Fruit fly (Drosophila melanogaster): ENCODE measurements around the gene Tbh.
A peak's percentile ranks its signal among the peaks of the same experiment; 100 is the strongest.

Gene Tbh

DNA sequence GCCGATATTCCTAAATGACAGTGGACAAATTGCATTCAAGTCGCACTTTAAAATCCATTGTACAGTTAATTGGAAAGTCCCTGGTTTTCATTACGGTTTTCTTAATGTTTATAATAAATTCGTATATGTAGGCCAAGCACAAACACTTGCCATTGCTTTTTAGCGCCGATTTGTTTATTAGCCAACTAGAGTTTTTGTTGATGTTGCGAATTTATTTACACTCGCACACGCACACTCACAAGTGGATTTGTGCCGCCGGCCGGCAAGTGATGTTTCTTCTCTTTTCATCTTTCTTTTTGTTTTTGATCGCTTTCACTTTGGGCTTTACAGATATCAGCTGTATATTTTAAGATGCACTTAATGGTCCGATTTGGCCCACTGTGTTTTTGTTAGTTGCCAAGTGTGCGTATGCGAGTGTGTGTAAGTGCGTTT, 61.8 kb downstream of the Tbh start (continued):
- no peak for TF ChIP-seq wek (GFP tag; optimal IDR thresholded peaks at IDR 0.05)
- TF ChIP-seq CG17328 (GFP tag; IDR thresholded peaks at IDR 0.05), result 0 out of 2 replicates have a peak, but pooled peaks have one; percentile 47
- no peak for TF ChIP-seq MESR4 (GFP tag; optimal IDR thresholded peaks at IDR 0.05)
- peak; percentile 45 for TF ChIP-seq Max (GFP tag; optimal IDR thresholded peaks at IDR 0.05)
- no peak for TF ChIP-seq D (optimal IDR thresholded peaks at IDR 0.05)
- TF ChIP-seq D (GFP tag; optimal IDR thresholded peaks at IDR 0.05), result peak; percentile 78
- TF ChIP-seq bbx (GFP tag; IDR thresholded peaks at IDR 0.05; ENCODE audit: partially characterized antibody), result no peak
- peak; percentile 30 for TF ChIP-seq chn (GFP tag; optimal IDR thresholded peaks at IDR 0.05)
- peak; percentile 85 for TF ChIP-seq CG7556 (GFP tag; optimal IDR thresholded peaks at IDR 0.05)
- TF ChIP-seq ato (GFP tag; IDR thresholded peaks at IDR 0.05; ENCODE audit: partially characterized antibody), result no peak
- TF ChIP-seq prd (optimal IDR thresholded peaks at IDR 0.05), result no peak
- peak; percentile 72 for TF ChIP-seq prd (GFP tag; IDR thresholded peaks at IDR 0.05)
- TF ChIP-seq CG42726 (GFP tag; IDR thresholded peaks at IDR 0.05; ENCODE audit: partially characterized antibody), result no peak
- TF ChIP-seq GATAe (GFP tag; conservative IDR thresholded peaks at IDR 0.05), result no peak
- no peak for TF ChIP-seq Kr (GFP tag; optimal IDR thresholded peaks at IDR 0.05)
- TF ChIP-seq gsb (GFP tag; IDR thresholded peaks at IDR 0.05), result 0 out of 2 replicates have a peak, but pooled peaks have one; percentile 38
- peak; percentile 81 for TF ChIP-seq dmrt99B (tag; optimal IDR thresholded peaks at IDR 0.05)
- TF ChIP-seq CG8924 (tag; optimal IDR thresholded peaks at IDR 0.05), result peak; percentile 65
- TF ChIP-seq psq (GFP tag; optimal IDR thresholded peaks at IDR 0.05), result peak; percentile 32
- peak; percentile 36; the same call in 1 of the 2 replicates for TF ChIP-seq H2.0 (GFP tag; IDR thresholded peaks at IDR 0.05)
- TF ChIP-seq ttk (GFP tag; IDR thresholded peaks at IDR 0.05), result peak; percentile 39; the same call in 1 of the 2 replicates
- TF ChIP-seq Pdp1 (GFP tag; optimal IDR thresholded peaks at IDR 0.05), result peak; percentile 30 to 81
- TF ChIP-seq run (tag; optimal IDR thresholded peaks at IDR 0.05), result no peak
- TF ChIP-seq Opbp (GFP tag; IDR thresholded peaks at IDR 0.05; ENCODE audit: partially characterized antibody), result no peak
- TF ChIP-seq trh (GFP tag; optimal IDR thresholded peaks at IDR 0.05), result peak; percentile 9
- peak; percentile 66 for TF ChIP-seq CG1647 (GFP tag; optimal IDR thresholded peaks at IDR 0.05)
- TF ChIP-seq CG17802 (tag; optimal IDR thresholded peaks at IDR 0.05), result no peak
- TF ChIP-seq crp (GFP tag; optimal IDR thresholded peaks at IDR 0.05), result peak in 1 of 2 experiments; percentile 53
- peak; percentile 68 for TF ChIP-seq CG9817 (tag; optimal IDR thresholded peaks at IDR 0.05)
- peak; percentile 52 for TF ChIP-seq eyg (GFP tag; optimal IDR thresholded peaks at IDR 0.05)
- TF ChIP-seq Sry-β (GFP tag; optimal IDR thresholded peaks at IDR 0.05), result peak; percentile 25
- no peak for TF ChIP-seq Elba2 (GFP tag; optimal IDR thresholded peaks at IDR 0.05)
- TF ChIP-seq CG18476 (GFP tag; optimal IDR thresholded peaks at IDR 0.05), result peak; percentile 67
- peak; percentile 82 for TF ChIP-seq nmo (GFP tag; optimal IDR thresholded peaks at IDR 0.05)
- TF ChIP-seq Hmx (GFP tag; optimal IDR thresholded peaks at IDR 0.05), result peak; percentile 54
- no peak; the same call in 1 of the 2 replicates for TF ChIP-seq wor (GFP tag; IDR thresholded peaks at IDR 0.05)
- peak; percentile 60 for TF ChIP-seq cato (GFP tag; optimal IDR thresholded peaks at IDR 0.05; ENCODE audit: borderline replicate concordance)
- no peak for TF ChIP-seq fd102C (GFP tag; optimal IDR thresholded peaks at IDR 0.05)
- TF ChIP-seq CG18619 (GFP tag; optimal IDR thresholded peaks at IDR 0.05), result peak; percentile 75
- TF ChIP-seq ewg (GFP tag; optimal IDR thresholded peaks at IDR 0.05), result peak; percentile 54
- peak in 1 of 3 experiments; percentile 76 for TF ChIP-seq lola (GFP tag; optimal IDR thresholded peaks at IDR 0.05)
- TF ChIP-seq CG8388 (GFP tag; optimal IDR thresholded peaks at IDR 0.05), result peak; percentile 50
- no peak for TF ChIP-seq knrl (GFP tag; IDR thresholded peaks at IDR 0.05; ENCODE audit: partially characterized antibody)
- TF ChIP-seq gfzf (GFP tag; optimal IDR thresholded peaks at IDR 0.05), result no peak
- TF ChIP-seq CG4707 (GFP tag; optimal IDR thresholded peaks at IDR 0.05), result peak; percentile 95
- TF ChIP-seq cas (GFP tag; IDR thresholded peaks at IDR 0.05), result 0 out of 2 replicates have a peak, but pooled peaks have one; percentile 35
- no peak for TF ChIP-seq pzg (GFP tag; optimal IDR thresholded peaks at IDR 0.05)
- TF ChIP-seq kah (GFP tag; optimal IDR thresholded peaks at IDR 0.05), result peak; percentile 7
- 0 out of 3 replicates have a peak, but pooled peaks have one; percentile 41 for TF ChIP-seq CG6175 (GFP tag; IDR thresholded peaks at IDR 0.05)

All from whole organism, embryonic.